Worm (Caenorhabditis elegans) whole organism, L2 larva: ENCODE measurements around the gene nhr-42.

Experiments used
- C34F6.9 ChIP-seq: fragments of 150-350 bp; optimal IDR thresholded peaks from 2 replicates; lab custom pipeline; 2014; ENCODE audit warnings: missing biosample characterization, missing genetic modification characterization
- R02D3.7 ChIP-seq: fragments of 150-350 bp; optimal IDR thresholded peaks from 2 replicates; lab custom pipeline; 2014; ENCODE audit warnings: missing biosample characterization, missing genetic modification characterization
- ZK546.5 ChIP-seq: sonication (generic microtip); optimal IDR thresholded peaks from 2 replicates; lab custom pipeline; 2017; ENCODE audit warnings: missing biosample characterization, missing genetic modification characterization
- alr-1 ChIP-seq: fragments of 150-350 bp; optimal IDR thresholded peaks from 2 replicates; lab custom pipeline; 2014; ENCODE audit warnings: missing biosample characterization, missing genetic modification characterization
- blmp-1 ChIP-seq: sonication (generic microtip); optimal IDR thresholded peaks from 2 replicates; lab custom pipeline; 2017; ENCODE audit warnings: missing genetic modification characterization, mild to moderate bottlenecking, missing compliant biosample characterization, antibody characterized with exemption, moderate library complexity; ENCODE audit not compliant: insufficient read depth
- ceh-82 ChIP-seq: fragments of 150-350 bp; optimal IDR thresholded peaks from 2 replicates; lab custom pipeline; 2014; ENCODE audit warnings: missing biosample characterization, missing genetic modification characterization
- crh-2 ChIP-seq: sonication (generic microtip); optimal IDR thresholded peaks from 2 replicates; lab custom pipeline; 2017; ENCODE audit warnings: missing biosample characterization, missing genetic modification characterization
- egl-27 ChIP-seq: sonication (generic microtip); optimal IDR thresholded peaks from 3 replicates; lab custom pipeline; 2017; ENCODE audit warnings: missing biosample characterization, missing genetic modification reagents, missing genetic modification characterization
- elt-1 ChIP-seq: fragments of 150-350 bp; optimal IDR thresholded peaks from 2 replicates; lab custom pipeline; 2014; ENCODE audit warnings: missing biosample characterization, missing genetic modification characterization
- elt-3 ChIP-seq: sonication (generic microtip); optimal IDR thresholded peaks from 2 replicates; lab custom pipeline; 2017; ENCODE audit warnings: missing biosample characterization, missing genetic modification characterization
- fos-1 ChIP-seq: fragments of 150-350 bp; optimal IDR thresholded peaks from 2 replicates; lab custom pipeline; 2014; ENCODE audit warnings: missing biosample characterization, missing genetic modification characterization
- gmeb-1 ChIP-seq: fragments of 150-350 bp; optimal IDR thresholded peaks from 2 replicates; lab custom pipeline; 2014; ENCODE audit warnings: missing biosample characterization, missing genetic modification characterization
- lin-11 ChIP-seq: fragments of 150-350 bp; sonication (generic microtip); optimal IDR thresholded peaks from 2 replicates; lab custom pipeline; 2014; ENCODE audit warnings: missing biosample characterization, missing genetic modification characterization, inconsistent platforms, mixed read lengths
- lin-13 ChIP-seq: fragments of 150-350 bp; optimal IDR thresholded peaks from 2 replicates; lab custom pipeline; 2014; ENCODE audit warnings: missing biosample characterization, missing genetic modification reagents, missing genetic modification characterization
- lin-39 ChIP-seq: fragments of 150-350 bp; optimal IDR thresholded peaks from 2 replicates; lab custom pipeline; 2014; ENCODE audit warnings: missing biosample characterization, missing genetic modification reagents, missing genetic modification characterization
- lsy-2 ChIP-seq, 2 experiments: fragments of 150-350 bp in 1 of 2; sonication (generic microtip) in 1 of 2; optimal IDR thresholded peaks; 2 replicates each; lab custom pipeline; 2014 to 2017; ENCODE audit warnings: missing biosample characterization in 2 of 2, missing genetic modification characterization in 2 of 2
- mab-5 ChIP-seq: fragments of 150-350 bp; optimal IDR thresholded peaks from 2 replicates; lab custom pipeline; 2014; ENCODE audit warnings: missing biosample characterization, missing genetic modification characterization
- mdl-1 ChIP-seq, 2 experiments: fragments of 150-350 bp in 1 of 2; sonication (generic microtip) in 1 of 2; optimal IDR thresholded peaks; 2 replicates each; lab custom pipeline; 2017; ENCODE audit warnings: missing biosample characterization in 2 of 2, missing genetic modification characterization in 2 of 2
- nhr-10 ChIP-seq: sonication (generic microtip); optimal IDR thresholded peaks from 2 replicates; lab custom pipeline; 2017; ENCODE audit warnings: missing biosample characterization, missing genetic modification characterization
- nhr-12 ChIP-seq: fragments of 150-350 bp; optimal IDR thresholded peaks from 2 replicates; lab custom pipeline; 2014; ENCODE audit warnings: missing biosample characterization, missing genetic modification characterization
- nhr-23 ChIP-seq: fragments of 150-350 bp; optimal IDR thresholded peaks from 2 replicates; lab custom pipeline; 2014; ENCODE audit warnings: missing biosample characterization, missing genetic modification reagents, missing genetic modification characterization
- nhr-25 ChIP-seq: fragments of 150-350 bp; sonication (generic microtip); optimal IDR thresholded peaks from 3 replicates; lab custom pipeline; 2014; ENCODE audit warnings: missing biosample characterization, missing genetic modification characterization
- peb-1 ChIP-seq: fragments of 150-350 bp; optimal IDR thresholded peaks from 2 replicates; lab custom pipeline; 2014; ENCODE audit warnings: missing biosample characterization, missing genetic modification characterization
- skn-1 ChIP-seq: sonication (generic microtip); optimal IDR thresholded peaks from 2 replicates; lab custom pipeline; 2017; ENCODE audit warnings: missing biosample characterization, missing genetic modification characterization
- sma-3 ChIP-seq: sonication (generic microtip); optimal IDR thresholded peaks from 2 replicates; lab custom pipeline; 2016; ENCODE audit warnings: missing genetic modification reagents, missing genetic modification characterization, missing compliant biosample characterization
- sma-9 ChIP-seq, 2 experiments: fragments of 150-350 bp in 1 of 2; sonication (generic microtip) in 1 of 2; optimal IDR thresholded peaks; 2 replicates each; lab custom pipeline; 2014 to 2016; ENCODE audit warnings: missing genetic modification characterization in 2 of 2, mild to moderate bottlenecking in 1 of 2, missing biosample characterization in 1 of 2, missing compliant biosample characterization in 1 of 2, missing genetic modification reagents in 1 of 2, moderate library complexity in 1 of 2
- snpc-4 ChIP-seq: fragments of 150-350 bp; optimal IDR thresholded peaks from 2 replicates; lab custom pipeline; 2014; ENCODE audit warnings: missing biosample characterization, missing genetic modification characterization
- unc-39 ChIP-seq: fragments of 150-350 bp; optimal IDR thresholded peaks from 2 replicates; lab custom pipeline; 2014; ENCODE audit warnings: missing biosample characterization, missing genetic modification characterization
- unc-55 ChIP-seq: fragments of 150-350 bp; sonication (generic microtip); optimal IDR thresholded peaks from 3 replicates; lab custom pipeline; 2014; ENCODE audit warnings: missing biosample characterization, missing genetic modification reagents, missing genetic modification characterization
- zag-1 ChIP-seq: fragments of 150-350 bp; optimal IDR thresholded peaks from 2 replicates; lab custom pipeline; 2014; ENCODE audit warnings: missing biosample characterization, missing genetic modification characterization
- ztf-1 ChIP-seq: fragments of 200-800 bp; sonication (Bioruptor generic); conservative IDR thresholded peaks from 2 replicates; pipeline ENCODE4 v1.3.6; 2022; ENCODE audit warnings: missing genetic modification characterization, missing compliant biosample characterization
- ztf-11 ChIP-seq: sonication (generic microtip); optimal IDR thresholded peaks from 2 replicates; lab custom pipeline; 2017; ENCODE audit warnings: missing biosample characterization, missing genetic modification characterization
- ztf-4 ChIP-seq: fragments of 150-350 bp; optimal IDR thresholded peaks from 2 replicates; lab custom pipeline; 2014; ENCODE audit warnings: missing biosample characterization, missing genetic modification characterization

Gene nhr-42

DNA sequence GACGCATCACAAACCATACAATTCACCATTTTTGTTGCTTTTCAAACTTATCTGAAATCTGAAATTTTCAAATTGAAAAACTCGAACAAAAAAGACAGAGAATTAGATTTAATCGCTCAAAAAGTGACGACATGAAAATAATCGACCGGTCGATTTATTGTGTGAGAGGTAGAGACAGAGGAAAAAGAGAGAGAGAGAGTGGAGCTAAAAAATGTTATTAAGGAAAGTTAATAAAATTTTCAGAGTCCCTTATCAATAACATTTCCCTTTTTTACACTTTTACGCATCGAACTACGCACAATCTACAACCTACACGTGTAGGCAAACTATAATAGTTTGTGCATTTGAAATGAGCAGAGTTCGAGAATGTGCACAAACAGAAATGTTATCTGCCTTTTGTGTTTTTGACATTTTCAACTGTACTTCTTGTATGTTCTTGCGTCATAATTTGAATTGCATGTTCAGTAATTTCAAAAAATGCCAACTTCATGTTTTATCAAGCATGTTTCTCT lies 1.5 kb upstream of the nhr-42 start, which contains the start of gene nhr-107:
Gene nhr-107, minus strand, starts transcription at position 51 of the 512 bp plus-strand sequence.
- TF ChIP-seq nhr-23 (tag; lab: Kevin White, UChicago) (no peak), fos-1 (tag; lab: Kevin White, UChicago) (peak; percentile 13), sma-9 (GFP tag; optimal IDR thresholded peaks at IDR 0.05; lab: Kevin White, UChicago) (peak; percentile 27), sma-9 (tag; optimal IDR thresholded peaks at IDR 0.05; lab: Kevin White, UChicago) (no peak)

DNA sequence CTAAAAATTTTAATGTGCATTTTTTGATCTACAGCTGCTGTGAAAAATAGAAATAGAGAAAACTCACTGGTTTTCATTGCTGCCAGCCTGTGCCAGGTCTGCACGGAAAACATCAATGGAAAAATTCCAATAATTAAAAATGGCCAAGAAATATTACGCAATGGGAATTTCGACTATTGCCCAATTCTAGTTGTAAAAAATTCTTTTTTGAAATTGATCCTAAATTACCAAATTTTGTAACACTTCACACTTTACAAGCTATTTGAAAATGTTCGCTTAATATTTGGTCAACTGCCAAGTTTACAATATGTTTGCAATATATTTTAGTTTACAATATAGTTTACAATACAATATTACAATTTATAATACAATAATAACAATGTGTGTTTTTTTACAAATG lies 2.1 kb downstream of the nhr-42 start:
- TF ChIP-seq lin-11 (tag; lab: Kevin White, UChicago) (no peak), skn-1 (tag; lab: Kevin White, UChicago) (no peak), ztf-11 (no peak), nhr-25 (tag; lab: Kevin White, UChicago) (no peak), crh-2 (tag; lab: Kevin White, UChicago) (no peak), unc-55 (GFP tag; lab: Kevin White, UChicago) (no peak), mdl-1 (tag; optimal IDR thresholded peaks at IDR 0.05; lab: Kevin White, UChicago) (no peak), blmp-1 (tag; lab: Kevin White, UChicago) (no peak), R02D3.7 (tag; lab: Kevin White, UChicago) (no peak), lin-13 (no peak), snpc-4 (tag; lab: Kevin White, UChicago) (no peak), lsy-2 (tag; optimal IDR thresholded peaks at IDR 0.05; lab: Kevin White, UChicago) (no peak), gmeb-1 (tag; lab: Kevin White, UChicago) (no peak), unc-39 (tag; lab: Kevin White, UChicago) (no peak), C34F6.9 (tag; lab: Kevin White, UChicago) (no peak)

- TF ChIP-seq ZK546.5 (tag; lab: Kevin White, UChicago), result no peak
- no peak for TF ChIP-seq C34F6.9 (tag; lab: Kevin White, UChicago)
- TF ChIP-seq zag-1 (tag; lab: Kevin White, UChicago), result no peak
- no peak for TF ChIP-seq elt-1
- no peak for TF ChIP-seq ztf-1 (GFP tag; lab: Robert Waterston, UW)
- TF ChIP-seq lin-13, result no peak
- TF ChIP-seq ceh-82 (tag; lab: Kevin White, UChicago), result no peak
- TF ChIP-seq unc-55 (GFP tag; lab: Kevin White, UChicago), result no peak
- TF ChIP-seq alr-1 (tag; lab: Kevin White, UChicago), result no peak
- no peak for TF ChIP-seq nhr-23 (tag; lab: Kevin White, UChicago)
- TF ChIP-seq peb-1 (tag; lab: Kevin White, UChicago), result no peak
- TF ChIP-seq elt-3 (tag; lab: Kevin White, UChicago), result no peak
- no peak for TF ChIP-seq ztf-4 (tag; lab: Kevin White, UChicago)
- TF ChIP-seq mdl-1 (tag; optimal IDR thresholded peaks at IDR 0.05; lab: Kevin White, UChicago), result no peak
Measured at ce11 chrV:7003850-7004249, 5.2 kb downstream of the nhr-42 start, which contains the start of gene srab-4. Gene srab-4, plus strand, starts transcription at chrV:7004150.

DNA sequence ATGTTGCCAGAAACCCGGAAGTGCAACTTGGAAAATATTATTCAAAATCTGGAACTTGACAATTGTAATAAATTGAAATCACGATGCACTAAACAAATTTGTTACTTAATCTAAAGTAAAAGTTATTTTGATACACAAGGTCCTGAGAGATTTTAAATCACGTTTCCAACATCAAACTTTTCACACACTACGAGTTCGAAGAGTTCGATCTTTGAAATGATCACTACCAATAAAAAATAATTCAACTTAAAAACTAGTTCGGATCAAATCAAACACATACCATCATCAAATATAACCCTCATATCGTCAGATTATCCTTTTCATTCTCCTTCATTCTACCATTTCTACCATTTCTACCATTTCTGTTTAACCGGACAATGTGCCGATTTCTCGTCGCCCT lies 7.3 kb downstream of the nhr-42 start, which contains the start of gene spig-10:
Gene spig-10, plus strand, starts transcription at position 301 of the 400 bp plus-strand sequence.
- TF ChIP-seq zag-1 (tag; lab: Kevin White, UChicago), result no peak

DNA sequence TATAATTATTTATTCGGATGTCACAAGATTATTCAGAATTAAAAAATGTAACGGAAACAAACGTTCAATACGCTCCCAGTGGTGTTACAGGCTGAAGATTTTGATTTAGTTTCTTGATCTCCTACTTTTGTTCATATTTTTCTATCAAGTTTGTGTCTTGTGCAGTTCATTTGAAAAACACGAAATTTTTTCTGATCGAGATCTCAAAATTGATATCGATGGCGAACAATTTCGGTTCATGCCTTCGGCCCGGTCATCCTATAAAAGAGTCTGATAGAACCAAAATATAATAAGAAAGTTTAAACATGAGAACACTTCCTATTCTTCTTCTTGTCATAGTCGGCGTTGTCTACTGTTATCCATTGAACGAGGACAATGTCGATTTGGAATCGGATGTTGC lies 8.7 kb downstream of the nhr-42 start, which contains the start of gene drd-10:
Gene drd-10, plus strand, starts transcription at position 301 of the 400 bp plus-strand sequence.
- TF ChIP-seq snpc-4 (tag; lab: Kevin White, UChicago) (no peak), sma-3 (GFP tag; lab: Kevin White, UChicago) (no peak), lin-39 (no peak), nhr-12 (tag; lab: Kevin White, UChicago) (no peak), nhr-10 (no peak), lin-11 (tag; lab: Kevin White, UChicago) (no peak), sma-9 (GFP tag; optimal IDR thresholded peaks at IDR 0.05; lab: Kevin White, UChicago) (no peak), sma-9 (tag; optimal IDR thresholded peaks at IDR 0.05; lab: Kevin White, UChicago) (no peak), blmp-1 (tag; lab: Kevin White, UChicago) (no peak), egl-27 (tag; lab: Kevin White, UChicago) (no peak), C34F6.9 (tag; lab: Kevin White, UChicago) (no peak), mab-5 (tag; lab: Kevin White, UChicago) (no peak)
